Worm (Caenorhabditis elegans): ENCODE results near the gene ZK675.4.

ZK675.4 gene

ce11 chrII:7873843-7874372 is 37.2 kb upstream of the ZK675.4 start, which contains the start of gene T01H3.3:
TSS of gene T01H3.3 (minus strand) at chrII:7873893.
- TF ChIP-seq ztf-11 (tag; optimal IDR thresholded peaks at IDR 0.05) (no peak), unc-39 (tag; optimal IDR thresholded peaks at IDR 0.05) (no peak), C34F6.9 (tag; optimal IDR thresholded peaks at IDR 0.05) (peak; percentile 67), lsy-2 (tag; optimal IDR thresholded peaks at IDR 0.05) (peak in 1 of 2 experiments; percentile 82), nhr-25 (tag; optimal IDR thresholded peaks at IDR 0.05) (peak; percentile 31), nhr-129 (tag; optimal IDR thresholded peaks at IDR 0.05) (peak; percentile 36), gmeb-1 (tag; optimal IDR thresholded peaks at IDR 0.05) (peak; percentile 16), lin-13 (GFP tag; optimal IDR thresholded peaks at IDR 0.05) (peak; percentile 44), skn-1 (tag; optimal IDR thresholded peaks at IDR 0.05) (no peak), lin-11 (tag; optimal IDR thresholded peaks at IDR 0.05) (peak; percentile 11), crh-2 (tag; optimal IDR thresholded peaks at IDR 0.05) (peak; percentile 39), sma-9 (GFP tag; optimal IDR thresholded peaks at IDR 0.05) (peak; percentile 32), sma-9 (tag; optimal IDR thresholded peaks at IDR 0.05) (no peak), ceh-82 (tag; optimal IDR thresholded peaks at IDR 0.05) (no peak), blmp-1 (tag; optimal IDR thresholded peaks at IDR 0.05; ENCODE audit: insufficient read depth) (no peak), elt-3 (tag; optimal IDR thresholded peaks at IDR 0.05) (no peak), unc-55 (GFP tag; optimal IDR thresholded peaks at IDR 0.05) (peak; percentile 77)

ce11 chrII:7877744-7878468 is 33.2 kb upstream of the ZK675.4 start, which contains the start of gene T01H3.2:
TSS of gene T01H3.2 (minus strand) at chrII:7877994.
- TF ChIP-seq crh-2 (tag; optimal IDR thresholded peaks at IDR 0.05) (peak; percentile 3), ama-1 (optimal IDR thresholded peaks at IDR 0.05) (peak; percentile 2), nhr-12 (tag; optimal IDR thresholded peaks at IDR 0.05) (no peak), blmp-1 (tag; optimal IDR thresholded peaks at IDR 0.05; ENCODE audit: insufficient read depth) (no peak), zag-1 (tag; optimal IDR thresholded peaks at IDR 0.05) (no peak), nhr-129 (tag; optimal IDR thresholded peaks at IDR 0.05) (no peak), lin-11 (tag; optimal IDR thresholded peaks at IDR 0.05) (no peak), mab-5 (tag; optimal IDR thresholded peaks at IDR 0.05) (no peak), lsy-2 (tag; optimal IDR thresholded peaks at IDR 0.05) (peak in 1 of 2 experiments; percentile 12)

- TF ChIP-seq egl-27 (tag; optimal IDR thresholded peaks at IDR 0.05) (no peak), ZK546.5 (tag; optimal IDR thresholded peaks at IDR 0.05) (no peak), skn-1 (tag; optimal IDR thresholded peaks at IDR 0.05) (no peak), unc-55 (GFP tag; optimal IDR thresholded peaks at IDR 0.05) (peak; percentile 16), lin-39 (tag; optimal IDR thresholded peaks at IDR 0.05) (no peak), lin-13 (GFP tag; optimal IDR thresholded peaks at IDR 0.05) (no peak), F13H6.1 (tag; optimal IDR thresholded peaks at IDR 0.05) (no peak), nhr-10 (tag; optimal IDR thresholded peaks at IDR 0.05) (no peak), nhr-12 (tag; optimal IDR thresholded peaks at IDR 0.05) (no peak), lin-11 (tag; optimal IDR thresholded peaks at IDR 0.05) (no peak), dmd-4 (tag; optimal IDR thresholded peaks at IDR 0.05) (no peak), nhr-6 (tag; optimal IDR thresholded peaks at IDR 0.05) (no peak), C34F6.9 (tag; optimal IDR thresholded peaks at IDR 0.05) (no peak), sma-3 (GFP tag; optimal IDR thresholded peaks at IDR 0.05) (no peak), fos-1 (tag; optimal IDR thresholded peaks at IDR 0.05) (peak; percentile 62), lsy-2 (tag; optimal IDR thresholded peaks at IDR 0.05) (peak in 1 of 2 experiments; percentile 12), mdl-1 (tag; optimal IDR thresholded peaks at IDR 0.05) (no peak), nhr-129 (tag; optimal IDR thresholded peaks at IDR 0.05) (peak; percentile 5), sma-9 (GFP tag; optimal IDR thresholded peaks at IDR 0.05) (no peak), sma-9 (tag; optimal IDR thresholded peaks at IDR 0.05) (no peak)
Observed at ce11 chrII:7879266-7879718, 31.8 kb upstream of the ZK675.4 start, which contains the start of the genes vha-4 and T01H3.5. TSS of gene vha-4 (minus strand) at chrII:7879316. TSS of gene T01H3.5 (plus strand) at chrII:7879616.

ce11 chrII:7880373-7880862 is 30.7 kb upstream of the ZK675.4 start, which contains the start of gene perm-1:
TSS of gene perm-1 (plus strand) at chrII:7880812.
- TF ChIP-seq unc-55 (GFP tag; optimal IDR thresholded peaks at IDR 0.05) (no peak), snpc-4 (tag; optimal IDR thresholded peaks at IDR 0.05) (no peak), lsy-2 (tag; optimal IDR thresholded peaks at IDR 0.05) (peak in 1 of 2 experiments; percentile 53)
